Worm (Caenorhabditis elegans) whole organism, L4 larva: Measurements from ENCODE around the gene Y79H2A.4.

Experiments
- ama-1 ChIP-seq: fragments of 150-350 bp; optimal IDR thresholded peaks from 2 replicates; lab custom pipeline; 2014; ENCODE audit warnings: inconsistent platforms, mixed read lengths
- ceh-32 ChIP-seq: sonication (generic microtip); optimal IDR thresholded peaks from 2 replicates; lab custom pipeline; 2016; ENCODE audit warnings: mild to moderate bottlenecking, missing genetic modification characterization, missing compliant biosample characterization; ENCODE audit not compliant: poor library complexity
- lin-15B ChIP-seq: fragments of 150-350 bp; sonication (generic microtip); optimal IDR thresholded peaks from 3 replicates; lab custom pipeline; 2014; ENCODE audit warnings: missing biosample characterization, missing genetic modification characterization
- nhr-6 ChIP-seq: fragments of 150-350 bp; optimal IDR thresholded peaks from 2 replicates; lab custom pipeline; 2014; ENCODE audit warnings: missing biosample characterization, missing genetic modification characterization
- pqm-1 ChIP-seq: sonication (generic microtip); optimal IDR thresholded peaks from 2 replicates; lab custom pipeline; 2017; ENCODE audit warnings: missing biosample characterization, missing genetic modification characterization
- unc-62 ChIP-seq, 3 experiments: fragments of 150-350 bp in 1 of 3; sonication (generic microtip); optimal IDR thresholded peaks in 2 of 3; peaks in 1 of 3; 1 replicate in 1 of 3; 2 replicates in 2 of 3; lab custom pipeline; 2014 to 2017; ENCODE audit warnings: missing biosample characterization in 3 of 3, missing genetic modification characterization in 3 of 3, missing genetic modification reagents in 3 of 3, missing genotype in 1 of 3

- TF ChIP-seq nhr-6 (tag; lab: Kevin White, UChicago) (no peak), unc-62 (GFP tag; optimal IDR thresholded peaks at IDR 0.05 in 1 of 2; lab: Kevin White, UChicago) (no peak), unc-62 (tag; optimal IDR thresholded peaks at IDR 0.05; lab: Kevin White, UChicago) (no peak), lin-15B (tag; lab: Kevin White, UChicago) (no peak), ceh-32 (no peak), pqm-1 (tag; lab: Kevin White, UChicago) (no peak), ama-1 (no peak)
These were observed 10.4 kb upstream of the Y79H2A.4 start, which contains the start of gene Y79H2A.2 for ce11 chrIII:12030669-12031068.
